Worm (Caenorhabditis elegans): ENCODE data around the gene clec-37.

- no peak for TF ChIP-seq Y75B8A.6 (GFP tag; IDR thresholded peaks at IDR 0.05)
- no peak for TF ChIP-seq hmg-1.1 (GFP tag; IDR thresholded peaks at IDR 0.05)
- TF ChIP-seq egl-27 (tag; optimal IDR thresholded peaks at IDR 0.05), result no peak
- no peak for TF ChIP-seq snpc-4 (tag; optimal IDR thresholded peaks at IDR 0.05)
- no peak for TF ChIP-seq nhr-11 (tag; optimal IDR thresholded peaks at IDR 0.05)
- no peak for TF ChIP-seq ceh-82 (tag; optimal IDR thresholded peaks at IDR 0.05)
These were observed 19.0 kb downstream of the clec-37 start, which contains the start of gene phy-3 for ce11 chrV:16832865-16833264.
